Worm (Caenorhabditis elegans) whole organism, early embryonic: Measurements from ENCODE around the gene hpo-8.

Source experiments
- B0310.2 ChIP-seq: sonication (generic microtip); optimal IDR thresholded peaks from 2 replicates; lab custom pipeline; 2016; ENCODE audit warnings: mild to moderate bottlenecking, missing genetic modification characterization, missing compliant biosample characterization
- F13C5.2 ChIP-seq: sonication (generic microtip); optimal IDR thresholded peaks from 2 replicates; lab custom pipeline; 2017; ENCODE audit warnings: mild to moderate bottlenecking, missing genetic modification characterization, inconsistent platforms, missing compliant biosample characterization
- aly-1 ChIP-seq: sonication (generic microtip); optimal IDR thresholded peaks from 2 replicates; lab custom pipeline; 2016; ENCODE audit warnings: missing genetic modification characterization, missing compliant biosample characterization
- ama-1 ChIP-seq: fragments of 150-350 bp; optimal IDR thresholded peaks from 2 replicates; lab custom pipeline; 2014
- ceh-13 ChIP-seq: fragments of 200-800 bp; sonication (Bioruptor generic); optimal IDR thresholded peaks from 2 replicates; lab custom pipeline; 2018; ENCODE audit warnings: mild to moderate bottlenecking, missing genetic modification characterization, missing compliant biosample characterization
- ceh-36 ChIP-seq: sonication (generic microtip); optimal IDR thresholded peaks from 2 replicates; lab custom pipeline; 2016; ENCODE audit warnings: missing genetic modification characterization, inconsistent platforms, missing compliant biosample characterization
- ets-7 ChIP-seq: sonication (generic microtip); optimal IDR thresholded peaks from 2 replicates; lab custom pipeline; 2016; ENCODE audit warnings: missing genotype, missing genetic modification characterization, missing compliant biosample characterization
- flt-1 ChIP-seq: fragments of 200-800 bp; sonication (Bioruptor generic); IDR thresholded peaks from 2 replicates; pipeline ENCODE4 v1.3.6; 2022; ENCODE audit warnings: missing genetic modification characterization, missing compliant biosample characterization
- hmbx-1 ChIP-seq: sonication (generic microtip); optimal IDR thresholded peaks from 2 replicates; lab custom pipeline; 2016; ENCODE audit warnings: mild to moderate bottlenecking, missing genetic modification characterization, missing compliant biosample characterization
- hmg-4 ChIP-seq: fragments of 200-800 bp; sonication (Bioruptor generic); optimal IDR thresholded peaks from 2 replicates; lab custom pipeline; 2018; ENCODE audit warnings: mild to moderate bottlenecking, missing genetic modification characterization, missing compliant biosample characterization
- hnd-1 ChIP-seq: sonication (generic microtip); optimal IDR thresholded peaks from 2 replicates; lab custom pipeline; 2016; ENCODE audit warnings: missing genetic modification characterization, missing compliant biosample characterization
- pes-1 ChIP-seq: fragments of 200-800 bp; sonication (Bioruptor generic); IDR thresholded peaks from 2 replicates; pipeline ENCODE4 v1.3.6; 2022; ENCODE audit warnings: missing genetic modification reagents, missing genetic modification characterization, missing compliant biosample characterization
- scrt-1 ChIP-seq: fragments of 200-800 bp; sonication (Bioruptor generic); IDR thresholded peaks from 2 replicates; pipeline ENCODE4 v1.3.6; 2022; ENCODE audit warnings: missing genetic modification characterization, missing compliant biosample characterization
- sea-1 ChIP-seq: fragments of 200-800 bp; sonication (Bioruptor generic); conservative IDR thresholded peaks from 2 replicates; pipeline ENCODE4 v1.3.6; 2022; ENCODE audit warnings: missing genetic modification characterization, missing compliant biosample characterization
- tbx-11 ChIP-seq: fragments of 200-800 bp; sonication (Bioruptor generic); IDR thresholded peaks from 2 replicates; pipeline ENCODE4 v1.3.6; 2022; ENCODE audit warnings: missing genetic modification characterization, missing compliant biosample characterization
- tbx-37 ChIP-seq: fragments of 200-800 bp; sonication (Bioruptor generic); conservative IDR thresholded peaks from 2 replicates; pipeline ENCODE4 v1.3.6; 2022; ENCODE audit warnings: missing genetic modification reagents, missing genetic modification characterization, missing compliant biosample characterization
- tra-4 ChIP-seq: sonication (generic microtip); optimal IDR thresholded peaks from 2 replicates; lab custom pipeline; 2017; ENCODE audit warnings: missing genetic modification characterization, missing compliant biosample characterization

The hpo-8 gene

DNA sequence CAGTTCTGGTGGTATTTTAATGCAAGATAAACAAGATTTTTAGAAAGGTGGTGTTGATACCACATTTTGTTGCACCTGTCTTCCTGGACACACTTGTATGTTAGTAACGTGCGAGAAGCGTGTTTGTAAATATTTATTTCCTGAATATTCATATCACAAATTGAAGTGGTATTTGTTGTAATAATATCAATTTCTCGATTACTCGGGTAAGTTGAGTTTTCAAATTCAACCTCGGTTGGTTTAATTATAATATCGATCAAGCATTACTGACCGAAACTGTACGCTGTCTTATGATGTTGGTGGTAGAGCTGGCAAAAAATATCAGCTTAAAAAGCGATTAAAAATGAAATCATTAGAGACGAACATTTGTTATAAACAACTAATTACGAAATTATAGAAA, 35.1 kb upstream of the hpo-8 start, which contains the start of gene dmsr-11:
dmsr-11 (minus strand) TSS at position 101 of the 400 bp plus-strand sequence.
- TF ChIP-seq pes-1 (GFP tag; lab: Robert Waterston, UW), result no peak
- TF ChIP-seq ets-7 (tag; lab: Kevin White, UChicago), result no peak
- no peak for TF ChIP-seq B0310.2
- TF ChIP-seq F13C5.2, result no peak
- TF ChIP-seq sea-1 (GFP tag; lab: Robert Waterston, UW), result no peak
- TF ChIP-seq aly-1 (tag; lab: Kevin White, UChicago), result no peak
- TF ChIP-seq tbx-37 (GFP tag; lab: Robert Waterston, UW), result no peak
- no peak for TF ChIP-seq scrt-1 (GFP tag; lab: Robert Waterston, UW)
- TF ChIP-seq ama-1 (lab: Kevin White, UChicago), result no peak

DNA sequence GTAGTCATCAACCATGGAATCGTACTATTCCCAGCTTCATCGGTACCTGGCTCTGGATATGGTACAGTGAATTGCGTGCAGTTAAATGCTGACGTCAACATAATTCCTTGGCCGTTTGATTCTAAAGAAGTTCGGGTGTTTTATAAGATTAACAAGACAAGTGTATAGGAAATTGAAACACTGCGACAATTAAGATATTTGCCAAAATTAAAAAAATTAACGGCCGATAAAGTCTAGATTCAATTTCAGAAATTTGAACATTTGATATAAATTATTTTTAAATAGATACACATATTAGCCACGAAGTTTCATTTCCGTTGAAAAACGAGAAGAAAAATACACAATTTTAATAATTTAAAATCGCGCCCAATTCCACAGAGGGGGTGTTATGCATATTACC, 32.7 kb upstream of the hpo-8 start, which contains the start of gene dmsr-12:
dmsr-12 (minus strand) TSS at position 101 of the 400 bp plus-strand sequence.
- TF ChIP-seq tbx-11 (GFP tag; lab: Robert Waterston, UW) (no peak), ama-1 (lab: Kevin White, UChicago) (no peak), hmg-4 (no peak), tra-4 (tag; lab: Kevin White, UChicago) (no peak), ets-7 (tag; lab: Kevin White, UChicago) (no peak), hnd-1 (tag; lab: Kevin White, UChicago) (no peak), F13C5.2 (no peak), aly-1 (tag; lab: Kevin White, UChicago) (no peak), ceh-36 (tag; lab: Kevin White, UChicago) (no peak), pes-1 (GFP tag; lab: Robert Waterston, UW) (no peak), hmbx-1 (no peak)

DNA sequence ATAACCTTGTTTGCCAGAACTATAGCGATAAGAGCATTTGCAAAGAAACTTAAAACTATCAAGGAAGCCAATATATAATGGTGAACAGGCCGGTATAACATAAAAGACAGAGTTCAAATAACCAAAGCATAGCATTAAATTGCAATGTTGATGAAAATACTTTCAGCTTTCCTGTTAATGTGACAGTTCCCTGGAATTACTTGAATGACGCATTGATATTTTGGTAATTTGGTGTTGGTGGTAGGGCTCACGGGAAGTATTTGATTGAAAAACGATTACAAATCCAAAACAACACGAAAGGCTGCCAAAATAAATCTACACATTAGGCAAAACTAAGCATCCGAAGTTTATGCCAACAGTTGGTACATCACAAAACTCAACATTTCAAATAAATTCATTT, 30.1 kb upstream of the hpo-8 start, which contains the start of gene dmsr-16:
dmsr-16 (minus strand) TSS at position 101 of the 400 bp plus-strand sequence.
- no peak for TF ChIP-seq tbx-11 (GFP tag; lab: Robert Waterston, UW)

DNA sequence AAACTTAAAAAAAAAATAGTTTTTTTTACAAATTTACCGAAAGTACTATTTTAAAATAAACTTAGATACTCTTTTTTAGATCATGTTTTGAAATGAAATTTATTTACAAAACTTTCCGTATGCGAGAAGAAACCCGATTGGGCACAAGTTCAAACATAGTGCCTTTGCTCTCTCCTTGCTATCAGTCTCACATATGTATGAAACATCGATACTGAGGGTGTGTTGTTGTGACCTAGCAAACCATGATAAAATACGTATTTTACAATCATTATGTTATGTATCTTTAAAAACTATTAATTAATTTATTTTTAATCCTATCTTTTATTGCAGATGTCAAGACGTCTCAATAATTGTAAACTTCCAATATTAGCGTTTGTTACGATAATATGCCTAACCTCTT, 29.0 kb upstream of the hpo-8 start:
- TF ChIP-seq ama-1 (lab: Kevin White, UChicago) (no peak), F13C5.2 (no peak), scrt-1 (GFP tag; lab: Robert Waterston, UW) (no peak)

DNA sequence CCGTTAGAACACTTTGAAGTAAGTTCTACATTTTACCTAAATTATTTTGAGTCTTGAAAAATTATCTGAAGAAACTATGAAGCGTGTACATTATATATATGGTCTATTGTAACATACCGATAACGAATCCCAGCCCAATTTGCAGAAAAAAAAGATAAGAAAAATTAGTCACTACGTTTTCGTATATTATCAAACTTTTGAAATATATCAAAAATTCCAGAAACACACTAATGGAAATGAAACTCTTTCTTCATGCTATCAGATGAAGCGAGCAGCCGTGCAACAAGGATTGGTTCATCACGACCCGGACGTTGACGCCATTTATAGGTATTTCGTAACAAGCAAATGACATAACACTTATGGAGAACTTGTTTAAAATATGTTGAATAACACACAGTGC, 27.2 kb upstream of the hpo-8 start:
- TF ChIP-seq pes-1 (GFP tag; lab: Robert Waterston, UW) (no peak), F13C5.2 (no peak), flt-1 (no peak), hmbx-1 (no peak), ceh-36 (tag; lab: Kevin White, UChicago) (no peak), tbx-37 (GFP tag; lab: Robert Waterston, UW) (no peak), tra-4 (tag; lab: Kevin White, UChicago) (no peak), ets-7 (tag; lab: Kevin White, UChicago) (no peak), aly-1 (tag; lab: Kevin White, UChicago) (no peak), hnd-1 (tag; lab: Kevin White, UChicago) (no peak), scrt-1 (GFP tag; lab: Robert Waterston, UW) (no peak), hmg-4 (no peak), B0310.2 (no peak), ceh-13 (GFP tag; lab: Kevin White, UChicago) (no peak), sea-1 (GFP tag; lab: Robert Waterston, UW) (no peak), tbx-11 (GFP tag; lab: Robert Waterston, UW) (no peak), ama-1 (lab: Kevin White, UChicago) (no peak)

DNA sequence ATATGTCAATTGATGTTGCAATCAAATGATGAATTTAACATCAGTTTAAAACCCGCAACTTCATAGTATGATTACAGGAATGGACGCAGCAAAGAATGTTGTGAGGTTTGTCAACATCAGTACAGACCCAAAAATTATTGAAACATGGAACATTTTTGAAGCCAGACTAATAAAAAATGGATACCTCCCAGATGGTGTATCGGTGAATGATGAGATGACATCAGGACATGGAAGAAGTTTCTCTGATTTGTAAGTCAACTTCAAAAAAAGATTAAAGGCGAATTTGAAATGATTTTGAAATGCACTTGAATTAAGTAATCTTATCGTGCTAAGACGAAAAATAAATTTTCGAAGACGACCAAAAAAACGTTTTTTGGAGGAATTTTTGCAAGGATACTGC, 25.2 kb upstream of the hpo-8 start:
- TF ChIP-seq flt-1 (no peak), ceh-13 (GFP tag; lab: Kevin White, UChicago) (no peak), B0310.2 (no peak), pes-1 (GFP tag; lab: Robert Waterston, UW) (no peak), hnd-1 (tag; lab: Kevin White, UChicago) (no peak), hmbx-1 (no peak), tra-4 (tag; lab: Kevin White, UChicago) (no peak), scrt-1 (GFP tag; lab: Robert Waterston, UW) (no peak), ets-7 (tag; lab: Kevin White, UChicago) (no peak), aly-1 (tag; lab: Kevin White, UChicago) (no peak), tbx-11 (GFP tag; lab: Robert Waterston, UW) (no peak), ama-1 (lab: Kevin White, UChicago) (no peak), sea-1 (GFP tag; lab: Robert Waterston, UW) (no peak), ceh-36 (tag; lab: Kevin White, UChicago) (no peak), F13C5.2 (no peak)

DNA sequence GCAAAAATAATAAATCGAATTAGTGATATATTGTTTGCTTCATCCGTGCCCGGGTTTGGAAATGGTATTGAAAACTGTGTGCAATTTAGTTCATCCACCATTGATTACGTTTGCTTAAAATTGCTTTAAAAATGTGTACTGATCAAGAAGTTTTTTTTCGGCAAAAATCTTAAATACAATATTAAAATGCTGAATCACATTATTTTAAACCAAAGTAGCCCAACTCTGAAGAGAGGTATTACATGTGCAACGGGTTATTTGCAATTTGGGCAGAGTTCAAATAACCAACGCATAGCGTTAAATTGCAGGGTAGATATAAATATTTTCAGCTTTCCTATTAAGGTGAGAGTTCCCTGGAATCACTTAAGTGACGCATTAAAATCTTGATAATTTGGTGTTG, 21.9 kb upstream of the hpo-8 start, which contains the start of gene dmsr-14:
dmsr-14 (minus strand) TSS at position 101 of the 400 bp plus-strand sequence.
- TF ChIP-seq hnd-1 (tag; lab: Kevin White, UChicago) (no peak), hmg-4 (no peak), ets-7 (tag; lab: Kevin White, UChicago) (no peak), sea-1 (GFP tag; lab: Robert Waterston, UW) (no peak), flt-1 (no peak), tbx-11 (GFP tag; lab: Robert Waterston, UW) (no peak), ceh-36 (tag; lab: Kevin White, UChicago) (no peak), B0310.2 (no peak)

DNA sequence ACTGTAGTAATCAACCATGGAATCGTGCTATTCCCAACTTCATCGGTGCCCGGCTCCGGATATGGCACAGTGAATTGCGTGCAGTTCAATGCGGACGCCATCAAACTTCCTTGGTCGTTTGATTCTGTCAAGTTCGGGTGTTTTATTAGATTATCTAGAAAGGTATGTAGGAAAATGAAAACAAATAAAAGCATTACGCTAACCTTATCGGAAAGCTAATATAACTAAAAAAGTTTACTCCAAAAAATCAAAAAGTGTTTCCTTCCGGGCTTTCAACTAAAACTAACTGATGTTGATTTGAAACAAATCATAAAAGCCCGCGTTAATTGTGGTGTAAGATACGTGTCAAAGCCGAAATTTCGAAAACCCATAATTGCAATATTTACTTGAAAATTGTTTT, 19.3 kb upstream of the hpo-8 start, which contains the start of gene dmsr-13:
dmsr-13 (minus strand) TSS at position 101 of the 400 bp plus-strand sequence.
- TF ChIP-seq F13C5.2 (no peak), scrt-1 (GFP tag; lab: Robert Waterston, UW) (no peak), sea-1 (GFP tag; lab: Robert Waterston, UW) (no peak), pes-1 (GFP tag; lab: Robert Waterston, UW) (no peak), flt-1 (no peak), ceh-36 (tag; lab: Kevin White, UChicago) (no peak), ama-1 (lab: Kevin White, UChicago) (no peak), ets-7 (tag; lab: Kevin White, UChicago) (no peak), ceh-13 (GFP tag; lab: Kevin White, UChicago) (no peak), tra-4 (tag; lab: Kevin White, UChicago) (no peak)
